Worm (Caenorhabditis elegans) whole organism, L1 larva: ENCODE data around the gene tbx-33.

Experiments
- C04F5.9 ChIP-seq: sonication (generic microtip); optimal IDR thresholded peaks from 2 replicates; lab custom pipeline; 2016; ENCODE audit warnings: missing genetic modification characterization, missing compliant biosample characterization
- C16A3.4 ChIP-seq: fragments of 150-350 bp; optimal IDR thresholded peaks from 2 replicates; lab custom pipeline; 2014; ENCODE audit warnings: missing biosample characterization, missing genetic modification characterization
- F16B12.6 ChIP-seq: fragments of 150-350 bp; optimal IDR thresholded peaks from 2 replicates; lab custom pipeline; 2014; ENCODE audit warnings: missing biosample characterization, missing genetic modification characterization
- Y116A8C.19 ChIP-seq: sonication (generic microtip); optimal IDR thresholded peaks from 2 replicates; lab custom pipeline; 2016; ENCODE audit warnings: missing compliant biosample characterization, missing genetic modification characterization, borderline replicate concordance
- aly-2 ChIP-seq: fragments of 150-350 bp; optimal IDR thresholded peaks from 2 replicates; lab custom pipeline; 2014; ENCODE audit warnings: missing biosample characterization, missing genetic modification characterization
- ama-1 ChIP-seq: fragments of 150-350 bp; optimal IDR thresholded peaks from 2 replicates; lab custom pipeline; 2014
- blmp-1 ChIP-seq: fragments of 150-350 bp; optimal IDR thresholded peaks from 2 replicates; lab custom pipeline; 2014; ENCODE audit warnings: missing biosample characterization, missing genetic modification characterization
- ceh-63 ChIP-seq: fragments of 200-800 bp; sonication (Bioruptor generic); optimal IDR thresholded peaks from 2 replicates; lab custom pipeline; 2018; ENCODE audit warnings: mild to moderate bottlenecking, missing genetic modification characterization, missing compliant biosample characterization
- ceh-8 ChIP-seq: fragments of 200-800 bp; sonication (Bioruptor generic); optimal IDR thresholded peaks from 2 replicates; lab custom pipeline; 2018; ENCODE audit warnings: mild to moderate bottlenecking, missing genetic modification characterization, moderate library complexity, missing compliant biosample characterization
- ceh-82 ChIP-seq, 3 experiments: fragments of 150-350 bp in 1 of 3; sonication (generic microtip) in 2 of 3; optimal IDR thresholded peaks; 2 replicates each; lab custom pipeline; 2014 to 2017; ENCODE audit warnings: missing biosample characterization in 3 of 3, missing genetic modification characterization in 3 of 3
- ceh-88 ChIP-seq: fragments of 200-800 bp; sonication (Bioruptor generic); IDR thresholded peaks from 2 replicates; pipeline ENCODE4 v1.3.6; 2022; ENCODE audit warnings: missing genetic modification characterization, missing compliant biosample characterization
- ceh-90 ChIP-seq: sonication (generic microtip); optimal IDR thresholded peaks from 2 replicates; lab custom pipeline; 2016; ENCODE audit warnings: missing genetic modification characterization, missing compliant biosample characterization
- efl-1 ChIP-seq, 4 experiments: fragments of 150-350 bp; optimal IDR thresholded peaks in 3 of 4; peaks in 1 of 4; 1 replicate in 1 of 4; 2 replicates in 3 of 4; lab custom pipeline; 2014; ENCODE audit warnings: missing biosample characterization in 2 of 4, missing genetic modification characterization in 2 of 4, missing genetic modification reagents in 2 of 4
- egl-27 ChIP-seq, 2 experiments: fragments of 150-350 bp in 1 of 2; sonication (generic microtip); optimal IDR thresholded peaks; 3 replicates each; lab custom pipeline; 2017 to 2018; ENCODE audit warnings: missing biosample characterization in 2 of 2, missing genetic modification characterization in 2 of 2, missing genetic modification reagents in 2 of 2
- elt-2 ChIP-seq: sonication (generic microtip); optimal IDR thresholded peaks from 2 replicates; lab custom pipeline; 2016; ENCODE audit warnings: missing genetic modification characterization, mild to moderate bottlenecking, inconsistent platforms, missing compliant biosample characterization, missing genetic modification reagents
- fkh-8 ChIP-seq: sonication (generic microtip); optimal IDR thresholded peaks from 2 replicates; lab custom pipeline; 2016; ENCODE audit warnings: mild to moderate bottlenecking, missing genetic modification characterization, missing compliant biosample characterization
- fos-1 ChIP-seq: fragments of 150-350 bp; optimal IDR thresholded peaks from 2 replicates; lab custom pipeline; 2014; ENCODE audit warnings: missing biosample characterization, missing genetic modification characterization
- hlh-17 ChIP-seq: fragments of 200-800 bp; sonication (Bioruptor generic); optimal IDR thresholded peaks from 2 replicates; lab custom pipeline; 2018; ENCODE audit warnings: missing genetic modification characterization, mild to moderate bottlenecking, missing compliant biosample characterization, moderate library complexity, borderline replicate concordance
- hpl-2 ChIP-seq: fragments of 150-350 bp; optimal IDR thresholded peaks from 2 replicates; lab custom pipeline; 2014; ENCODE audit warnings: missing biosample characterization, missing genetic modification reagents, missing genetic modification characterization
- jun-1 ChIP-seq: fragments of 150-350 bp; optimal IDR thresholded peaks from 2 replicates; lab custom pipeline; 2014; ENCODE audit warnings: missing biosample characterization, missing genetic modification reagents, missing genetic modification characterization
- lin-13 ChIP-seq: fragments of 150-350 bp; optimal IDR thresholded peaks from 2 replicates; lab custom pipeline; 2014; ENCODE audit warnings: missing biosample characterization, missing genetic modification reagents, missing genetic modification characterization
- lin-14 ChIP-seq: fragments of 200-800 bp; sonication (Bioruptor generic); optimal IDR thresholded peaks from 2 replicates; lab custom pipeline; 2018; ENCODE audit warnings: mild to moderate bottlenecking, missing genetic modification characterization, moderate library complexity, missing compliant biosample characterization
- lin-39 ChIP-seq: fragments of 150-350 bp; optimal IDR thresholded peaks from 2 replicates; lab custom pipeline; 2014; ENCODE audit warnings: missing biosample characterization, missing genetic modification reagents, missing genetic modification characterization
- lsy-2 ChIP-seq, 2 experiments: fragments of 150-350 bp; optimal IDR thresholded peaks; 2 replicates each; lab custom pipeline; 2014; ENCODE audit warnings: missing biosample characterization in 2 of 2, missing genetic modification characterization in 2 of 2
- mab-9 ChIP-seq: fragments of 200-800 bp; sonication (Bioruptor generic); IDR thresholded peaks from 2 replicates; pipeline ENCODE4 v1.3.6; 2022; ENCODE audit warnings: missing genetic modification reagents, missing genetic modification characterization, missing compliant biosample characterization
- mdl-1 ChIP-seq, 2 experiments: fragments of 150-350 bp; optimal IDR thresholded peaks; 2 replicates each; lab custom pipeline; 2014 to 2017; ENCODE audit warnings: missing biosample characterization in 2 of 2, missing genetic modification characterization in 2 of 2, inconsistent platforms in 1 of 2
- mep-1 ChIP-seq: fragments of 150-350 bp; optimal IDR thresholded peaks from 2 replicates; lab custom pipeline; 2014; ENCODE audit warnings: missing biosample characterization, missing genetic modification characterization
- nhr-11 ChIP-seq: fragments of 150-350 bp; optimal IDR thresholded peaks from 2 replicates; lab custom pipeline; 2014; ENCODE audit warnings: missing biosample characterization, missing genetic modification characterization
- nhr-12 ChIP-seq: sonication (generic microtip); optimal IDR thresholded peaks from 2 replicates; lab custom pipeline; 2017; ENCODE audit warnings: missing biosample characterization, missing genetic modification characterization
- nhr-20 ChIP-seq: sonication (generic microtip); optimal IDR thresholded peaks from 2 replicates; lab custom pipeline; 2016; ENCODE audit warnings: mild to moderate bottlenecking, missing genetic modification characterization, missing compliant biosample characterization
- nhr-47 ChIP-seq: sonication (generic microtip); optimal IDR thresholded peaks from 2 replicates; lab custom pipeline; 2016; ENCODE audit warnings: mild to moderate bottlenecking, missing genetic modification characterization, moderate library complexity, missing compliant biosample characterization
- nhr-71 ChIP-seq: sonication (generic microtip); optimal IDR thresholded peaks from 2 replicates; lab custom pipeline; 2016; ENCODE audit warnings: mild to moderate bottlenecking, missing genetic modification characterization, moderate library complexity, missing compliant biosample characterization
- nhr-76 ChIP-seq: sonication (generic microtip); optimal IDR thresholded peaks from 2 replicates; lab custom pipeline; 2017; ENCODE audit warnings: missing biosample characterization, missing genetic modification characterization
- nhr-77 ChIP-seq: fragments of 150-350 bp; optimal IDR thresholded peaks from 2 replicates; lab custom pipeline; 2014; ENCODE audit warnings: missing biosample characterization, missing genetic modification characterization
- nhr-85 ChIP-seq: sonication (generic microtip); peaks from one replicate; lab custom pipeline; 2016; ENCODE audit warnings: missing genetic modification characterization, inconsistent platforms, missing compliant biosample characterization
- nhr-90 ChIP-seq: sonication (generic microtip); optimal IDR thresholded peaks from 2 replicates; lab custom pipeline; 2016; ENCODE audit warnings: mild to moderate bottlenecking, missing genetic modification characterization, missing compliant biosample characterization; ENCODE audit not compliant: poor library complexity
- pax-3 ChIP-seq: fragments of 200-800 bp; sonication (Bioruptor generic); optimal IDR thresholded peaks from 2 replicates; lab custom pipeline; 2018; ENCODE audit warnings: mild to moderate bottlenecking, missing genetic modification characterization, moderate library complexity, missing compliant biosample characterization
- skn-1 ChIP-seq: fragments of 150-350 bp; optimal IDR thresholded peaks from 2 replicates; lab custom pipeline; 2014; ENCODE audit warnings: missing biosample characterization, missing genetic modification characterization
- snu-23 ChIP-seq: sonication (generic microtip); optimal IDR thresholded peaks from 2 replicates; lab custom pipeline; 2016; ENCODE audit warnings: missing genetic modification characterization, missing compliant biosample characterization
- sptf-1 ChIP-seq: fragments of 150-350 bp; optimal IDR thresholded peaks from 2 replicates; lab custom pipeline; 2014; ENCODE audit warnings: missing biosample characterization, missing genetic modification characterization
- tbx-2 ChIP-seq: sonication (generic microtip); optimal IDR thresholded peaks from 2 replicates; lab custom pipeline; 2016; ENCODE audit warnings: missing genetic modification characterization, missing compliant biosample characterization
- tlp-1 ChIP-seq: fragments of 150-350 bp; optimal IDR thresholded peaks from 2 replicates; lab custom pipeline; 2014; ENCODE audit warnings: missing biosample characterization, missing genetic modification characterization
- unc-30 ChIP-seq: sonication (generic microtip); optimal IDR thresholded peaks from 2 replicates; lab custom pipeline; 2017; ENCODE audit warnings: missing biosample characterization, missing genetic modification characterization
- unc-62 ChIP-seq: fragments of 150-350 bp; optimal IDR thresholded peaks from 2 replicates; lab custom pipeline; 2014; ENCODE audit warnings: missing biosample characterization, missing genetic modification reagents, missing genetic modification characterization
- unc-86 ChIP-seq: sonication (generic microtip); optimal IDR thresholded peaks from 2 replicates; lab custom pipeline; 2016; ENCODE audit warnings: missing genetic modification characterization, missing compliant biosample characterization
- unc-98 ChIP-seq: fragments of 200-800 bp; sonication (Bioruptor generic); IDR thresholded peaks from 2 replicates; pipeline ENCODE4 v1.3.6; 2022; ENCODE audit warnings: missing genetic modification characterization, missing compliant biosample characterization
- vab-15 ChIP-seq: sonication (generic microtip); optimal IDR thresholded peaks from 2 replicates; lab custom pipeline; 2017; ENCODE audit warnings: missing genotype, mild to moderate bottlenecking, missing genetic modification characterization, missing compliant biosample characterization
- zag-1 ChIP-seq: fragments of 150-350 bp; optimal IDR thresholded peaks from 2 replicates; lab custom pipeline; 2014; ENCODE audit warnings: missing biosample characterization, missing genetic modification characterization
- ztf-4 ChIP-seq: fragments of 150-350 bp; optimal IDR thresholded peaks from 2 replicates; lab custom pipeline; 2014; ENCODE audit warnings: missing biosample characterization, missing genetic modification characterization

The tbx-33 gene

DNA sequence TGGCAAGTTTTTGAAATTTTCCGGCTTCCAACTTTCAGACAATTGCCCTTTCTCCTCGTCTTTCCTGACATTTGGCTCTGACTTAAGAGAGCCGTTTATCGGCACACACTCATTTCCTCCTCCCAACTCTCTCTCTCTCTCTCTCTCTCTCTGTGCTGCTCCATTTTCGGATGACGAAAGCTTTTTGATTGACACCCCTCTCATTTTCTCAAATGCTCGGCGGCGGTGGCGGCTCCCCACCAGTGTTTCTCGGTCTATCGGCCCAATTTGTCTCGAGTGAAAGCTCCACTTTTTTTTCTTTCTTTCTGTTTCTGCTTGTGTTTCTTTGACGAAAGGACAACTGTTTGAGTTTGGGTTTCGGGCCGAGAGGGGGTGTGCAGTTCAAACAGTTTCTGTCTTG lies 23.2 kb upstream of the tbx-33 start:
- TF ChIP-seq lin-14 (GFP tag; lab: Kevin White, UChicago) (peak; percentile 58), fkh-8 (peak; percentile 22), zag-1 (tag; lab: Kevin White, UChicago) (no peak), hlh-17 (GFP tag; lab: Kevin White, UChicago) (no peak), nhr-47 (tag; lab: Kevin White, UChicago) (peak; percentile 21), unc-62 (GFP tag; lab: Kevin White, UChicago) (no peak), nhr-77 (no peak), unc-30 (tag; lab: Kevin White, UChicago) (no peak), fos-1 (tag; lab: Kevin White, UChicago) (no peak), ceh-90 (tag; lab: Kevin White, UChicago) (no peak)

ce11 chrIII:11657185-11657817 lies 20.7 kb upstream of the tbx-33 start, which contains the start of gene crh-1:
Gene crh-1 (plus strand): TSS chrIII:11657767.
- TF ChIP-seq mab-9 (GFP tag; lab: Robert Waterston, UW) (peak; percentile 77), tbx-2 (peak; percentile 85), lin-13 (GFP tag; lab: Kevin White, UChicago) (peak; percentile 79), mep-1 (tag; lab: Kevin White, UChicago) (peak; percentile 94), nhr-47 (tag; lab: Kevin White, UChicago) (peak; percentile 92), skn-1 (peak; percentile 65), jun-1 (tag; lab: Kevin White, UChicago) (peak; percentile 67), elt-2 (tag; lab: Kevin White, UChicago) (peak; percentile 69), vab-15 (tag; lab: Kevin White, UChicago) (no peak), sptf-1 (tag; lab: Kevin White, UChicago) (no peak), fos-1 (tag; lab: Kevin White, UChicago) (peak; percentile 43), nhr-77 (peak; percentile 40), unc-86 (tag; lab: Kevin White, UChicago) (peak; percentile 64), hpl-2 (GFP tag; lab: Kevin White, UChicago) (no peak), ceh-8 (peak; percentile 68), ceh-90 (tag; lab: Kevin White, UChicago) (peak; percentile 40), ama-1 (lab: Kevin White, UChicago) (no peak), blmp-1 (tag; lab: Kevin White, UChicago) (peak; percentile 76), Y116A8C.19 (no peak), aly-2 (tag; lab: Kevin White, UChicago) (peak; percentile 54), mdl-1 (tag; optimal IDR thresholded peaks at IDR 0.05; lab: Kevin White, UChicago) (peak in 1 of 2 experiments; percentile 89), unc-30 (tag; lab: Kevin White, UChicago) (no peak), ceh-82 (tag; optimal IDR thresholded peaks at IDR 0.05; lab: Kevin White, UChicago) (peak; percentile 63 to 75 (median 72)), zag-1 (tag; lab: Kevin White, UChicago) (no peak), nhr-76 (tag; lab: Kevin White, UChicago) (no peak), pax-3 (no peak), C04F5.9 (peak; percentile 51), nhr-20 (tag; lab: Kevin White, UChicago) (peak; percentile 86), ceh-88 (GFP tag; lab: Robert Waterston, UW) (peak; percentile 47; the same call in 1 of the 2 replicates), lin-14 (GFP tag; lab: Kevin White, UChicago) (peak; percentile 88), nhr-11 (tag; lab: Kevin White, UChicago) (peak; percentile 49), nhr-85 (tag; lab: Kevin White, UChicago) (peak; percentile 91), egl-27 (tag; optimal IDR thresholded peaks at IDR 0.05; lab: Kevin White, UChicago) (no peak), nhr-12 (tag; lab: Kevin White, UChicago) (no peak), ceh-63 (no peak), efl-1 (optimal IDR thresholded peaks at IDR 0.05; lab: Kevin White, UChicago) (peak; percentile 83 to 84), efl-1 (GFP tag; optimal IDR thresholded peaks at IDR 0.05 in 1 of 2; lab: Kevin White, UChicago) (peak; percentile 78 to 98), lsy-2 (tag; optimal IDR thresholded peaks at IDR 0.05; lab: Kevin White, UChicago) (peak; percentile 85 to 86), nhr-71 (tag; lab: Kevin White, UChicago) (peak; percentile 93), tlp-1 (no peak), C16A3.4 (tag; lab: Kevin White, UChicago) (peak; percentile 54), F16B12.6 (tag; lab: Kevin White, UChicago) (peak; percentile 98), nhr-90 (tag; lab: Kevin White, UChicago) (peak; percentile 84), unc-98 (GFP tag; lab: Robert Waterston, UW) (no peak), lin-39 (tag; lab: Kevin White, UChicago) (peak; percentile 87), snu-23 (GFP tag; lab: Kevin White, UChicago) (peak; percentile 93), ztf-4 (peak; percentile 49)
